Fruit fly (Drosophila melanogaster): ENCODE data around the gene CG13856.

The CG13856 gene

DNA sequence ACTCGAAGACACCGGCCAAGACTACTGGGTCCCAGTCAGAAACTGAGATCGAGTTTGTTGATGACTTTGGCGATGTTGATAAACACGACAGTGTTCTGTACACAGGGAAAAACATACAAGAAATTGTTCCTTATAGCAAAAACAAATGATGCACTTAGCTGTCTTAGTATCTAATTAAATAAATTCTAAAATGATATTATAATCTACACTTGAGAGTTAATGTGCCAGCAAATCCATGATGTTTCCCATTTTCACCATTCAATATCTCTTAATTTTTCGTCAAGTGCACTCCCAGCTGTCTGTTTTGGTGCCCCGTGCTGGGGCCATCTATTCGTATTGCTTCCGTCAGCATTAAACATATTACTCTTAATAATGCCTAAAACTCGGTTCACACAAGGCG, 2.2 kb upstream of the CG13856 start (continued):
- TF ChIP-seq CG3281 (GFP tag; optimal IDR thresholded peaks at IDR 0.05) (no peak), ash1 (GFP tag; optimal IDR thresholded peaks at IDR 0.05) (no peak), CG10209 (GFP tag; optimal IDR thresholded peaks at IDR 0.05) (no peak), CG6689 (GFP tag; IDR thresholded peaks at IDR 0.05) (peak; percentile 43), kay (GFP tag; optimal IDR thresholded peaks at IDR 0.05) (no peak), ase (GFP tag; IDR thresholded peaks at IDR 0.05) (no peak), Neu2 (GFP tag; optimal IDR thresholded peaks at IDR 0.05; ENCODE audit: borderline replicate concordance) (no peak), cwo (GFP tag; optimal IDR thresholded peaks at IDR 0.05) (peak; percentile 25), Fer1 (GFP tag; optimal IDR thresholded peaks at IDR 0.05) (no peak), gfzf (GFP tag; optimal IDR thresholded peaks at IDR 0.05) (no peak), CG3065 (GFP tag; optimal IDR thresholded peaks at IDR 0.05) (no peak), Trl (optimal IDR thresholded peaks at IDR 0.05) (no peak), Trl (GFP tag; optimal IDR thresholded peaks at IDR 0.05) (no peak), inv (GFP tag; IDR thresholded peaks at IDR 0.05; ENCODE audit: partially characterized antibody) (no peak), Blimp-1 (GFP tag; optimal IDR thresholded peaks at IDR 0.05) (no peak), tup (GFP tag; optimal IDR thresholded peaks at IDR 0.05) (no peak), CG17328 (GFP tag; IDR thresholded peaks at IDR 0.05) (peak; percentile 42; the same call in 1 of the 2 replicates), Ptx1 (GFP tag; IDR thresholded peaks at IDR 0.05) (peak; percentile 58), CG8089 (GFP tag; optimal IDR thresholded peaks at IDR 0.05) (no peak), CTCF (GFP tag; optimal IDR thresholded peaks at IDR 0.05) (no peak), chif (GFP tag; optimal IDR thresholded peaks at IDR 0.05) (peak in 1 of 2 experiments; percentile 7), CG9727 (GFP tag; optimal IDR thresholded peaks at IDR 0.05) (peak; percentile 37), trem (tag; optimal IDR thresholded peaks at IDR 0.05) (peak; percentile 15), Oli (tag; optimal IDR thresholded peaks at IDR 0.05) (peak; percentile 30), Chrac-16 (GFP tag; optimal IDR thresholded peaks at IDR 0.05) (no peak), gt (GFP tag; IDR thresholded peaks at IDR 0.05) (no peak), Dbx (GFP tag; IDR thresholded peaks at IDR 0.05) (peak; percentile 51; the same call in 2 of the 3 replicates), CG4617 (GFP tag; optimal IDR thresholded peaks at IDR 0.05; ENCODE audit: borderline replicate concordance) (no peak), nom (GFP tag; optimal IDR thresholded peaks at IDR 0.05) (no peak), lmd (GFP tag; IDR thresholded peaks at IDR 0.05) (peak; percentile 71), CG8765 (GFP tag; IDR thresholded peaks at IDR 0.05) (no peak), Ets65A (GFP tag) (peak; percentile 16), H15 (GFP tag; IDR thresholded peaks at IDR 0.05) (peak; percentile 14; the same call in 1 of the 3 replicates), crol (GFP tag; IDR thresholded peaks at IDR 0.05) (no peak), gsb (GFP tag; IDR thresholded peaks at IDR 0.05) (0 out of 2 replicates have a peak, but pooled peaks have one; percentile 26), pnt (GFP tag; optimal IDR thresholded peaks at IDR 0.05) (no peak), en (GFP tag; optimal IDR thresholded peaks at IDR 0.05) (no peak), CG10565 (GFP tag; optimal IDR thresholded peaks at IDR 0.05) (no peak), CG2116 (GFP tag; optimal IDR thresholded peaks at IDR 0.05) (no peak), sob (GFP tag; IDR thresholded peaks at IDR 0.05) (0 out of 2 replicates have a peak, but pooled peaks have one; percentile 29), CG10654 (GFP tag; optimal IDR thresholded peaks at IDR 0.05) (no peak), trh (GFP tag; optimal IDR thresholded peaks at IDR 0.05) (no peak), Scr (GFP tag; IDR thresholded peaks at IDR 0.05; ENCODE audit: partially characterized antibody) (no peak), eyg (GFP tag; optimal IDR thresholded peaks at IDR 0.05) (no peak), CG13624 (GFP tag; optimal IDR thresholded peaks at IDR 0.05) (no peak), row (GFP tag; IDR thresholded peaks at IDR 0.05) (peak; percentile 61; the same call in 2 of the 3 replicates), CrebB (tag; optimal IDR thresholded peaks at IDR 0.05) (no peak), Atf3 (GFP tag; optimal IDR thresholded peaks at IDR 0.05) (no peak), CG17186 (GFP tag; optimal IDR thresholded peaks at IDR 0.05) (no peak), chn (GFP tag; optimal IDR thresholded peaks at IDR 0.05) (no peak), CG8924 (tag; optimal IDR thresholded peaks at IDR 0.05) (peak; percentile 19), Gsc (GFP tag; IDR thresholded peaks at IDR 0.05) (no peak), Dfd (GFP tag; optimal IDR thresholded peaks at IDR 0.05) (no peak)
